Fruit fly (Drosophila melanogaster) whole organism, embryonic: ENCODE data around the gene Inx7.

Experiments
- CG1024 ChIP-seq: fragments of 200-800 bp; sonication (Bioruptor generic); IDR thresholded peaks from 2 replicates; pipeline ENCODE4 v1.3.6; 2022; ENCODE audit warnings: missing biosample characterization, missing genetic modification characterization
- CG10366 ChIP-seq: fragments of 200-800 bp; sonication (Bioruptor generic); IDR thresholded peaks from 2 replicates; pipeline ENCODE4 v1.3.6; 2022; ENCODE audit warnings: missing biosample characterization, missing genetic modification characterization
- CG10543 ChIP-seq: fragments of 200-800 bp; sonication (Bioruptor generic); optimal IDR thresholded peaks from 3 replicates; lab custom pipeline; 2017; ENCODE audit warnings: missing biosample characterization, mild to moderate bottlenecking, missing genetic modification characterization, moderate library complexity
- CG12219 ChIP-seq: fragments of 200-800 bp; sonication (Bioruptor generic); optimal IDR thresholded peaks from 3 replicates; lab custom pipeline; 2018; ENCODE audit warnings: missing biosample characterization, mild to moderate bottlenecking, missing genetic modification characterization
- CG12299 ChIP-seq: fragments of 200-800 bp; sonication (Bioruptor generic); optimal IDR thresholded peaks from 2 replicates; lab custom pipeline; 2018; ENCODE audit warnings: missing biosample characterization, mild to moderate bottlenecking, missing genetic modification characterization
- CG14014 ChIP-seq: fragments of 200-800 bp; sonication (Bioruptor generic); IDR thresholded peaks from 2 replicates; pipeline ENCODE4 v1.3.6; 2022; ENCODE audit warnings: missing biosample characterization, missing genetic modification characterization
- CG14667 ChIP-seq: fragments of 200-800 bp; sonication (Bioruptor generic); IDR thresholded peaks from 2 replicates; pipeline ENCODE4 v1.3.6; 2022; ENCODE audit warnings: missing biosample characterization, missing genetic modification characterization
- CG1602 ChIP-seq: fragments of 200-800 bp; sonication (Bioruptor generic); optimal IDR thresholded peaks from 3 replicates; lab custom pipeline; 2016; ENCODE audit warnings: missing biosample characterization, missing genetic modification characterization
- CG17328 ChIP-seq: fragments of 200-800 bp; sonication (Bioruptor generic); IDR thresholded peaks from 2 replicates; pipeline ENCODE4 v1.3.6; 2022; ENCODE audit warnings: missing biosample characterization, missing genetic modification characterization
- CG17612 ChIP-seq: fragments of 200-800 bp; sonication (Bioruptor generic); IDR thresholded peaks from 2 replicates; pipeline ENCODE4 v1.3.6; 2022; ENCODE audit warnings: missing biosample characterization, missing genetic modification characterization
- CG5245 ChIP-seq: fragments of 200-800 bp; sonication (Bioruptor generic); optimal IDR thresholded peaks from 3 replicates; lab custom pipeline; 2016; ENCODE audit warnings: missing biosample characterization, missing genetic modification characterization
- CG7745 ChIP-seq: fragments of 200-800 bp; sonication (Bioruptor generic); optimal IDR thresholded peaks from 2 replicates; lab custom pipeline; 2018; ENCODE audit warnings: missing biosample characterization, mild to moderate bottlenecking, missing genetic modification characterization, moderate library complexity
- CG8359 ChIP-seq: fragments of 200-800 bp; sonication (Bioruptor generic); optimal IDR thresholded peaks from 2 replicates; lab custom pipeline; 2017; ENCODE audit warnings: missing biosample characterization, mild to moderate bottlenecking, missing genetic modification characterization, borderline replicate concordance
- CG8944 ChIP-seq: fragments of 200-800 bp; sonication (Bioruptor generic); optimal IDR thresholded peaks from 3 replicates; lab custom pipeline; 2016; ENCODE audit warnings: missing biosample characterization, missing genetic modification characterization
- Dad ChIP-seq: fragments of 200-800 bp; sonication (Bioruptor generic); optimal IDR thresholded peaks from 3 replicates; lab custom pipeline; 2016; ENCODE audit warnings: missing biosample characterization, missing genetic modification characterization
- Hmr ChIP-seq: fragments of 200-800 bp; sonication (Bioruptor generic); optimal IDR thresholded peaks from 3 replicates; lab custom pipeline; 2017; ENCODE audit warnings: mild to moderate bottlenecking, missing biosample characterization, missing genetic modification reagents, missing genetic modification characterization
- Jarid2 ChIP-seq: fragments of 200-800 bp; sonication (Bioruptor generic); optimal IDR thresholded peaks from 3 replicates; lab custom pipeline; 2017; ENCODE audit warnings: mild to moderate bottlenecking, missing biosample characterization, missing genetic modification reagents, missing genetic modification characterization
- Kr ChIP-seq: fragments of 200-800 bp; sonication (Bioruptor generic); optimal IDR thresholded peaks from 2 replicates; lab custom pipeline; 2017; ENCODE audit warnings: missing biosample characterization, mild to moderate bottlenecking, missing genetic modification characterization
- Mad ChIP-seq: fragments of 200-800 bp; sonication (Bioruptor generic); optimal IDR thresholded peaks from 2 replicates; lab custom pipeline; 2016; ENCODE audit warnings: missing biosample characterization, missing genetic modification characterization
- Meics ChIP-seq: fragments of 200-800 bp; sonication (Bioruptor generic); optimal IDR thresholded peaks from 2 replicates; lab custom pipeline; 2017; ENCODE audit warnings: missing biosample characterization, mild to moderate bottlenecking, missing genetic modification characterization
- Mrtf ChIP-seq: fragments of 200-800 bp; sonication (Bioruptor generic); IDR thresholded peaks from 3 replicates; pipeline ENCODE4 v1.3.6; 2022; ENCODE audit warnings: missing biosample characterization, missing genetic modification characterization
- Ptx1 ChIP-seq: fragments of 200-800 bp; sonication (Bioruptor generic); IDR thresholded peaks from 2 replicates; pipeline ENCODE4 v1.3.6; 2022; ENCODE audit warnings: missing biosample characterization, missing genetic modification characterization
- Scr ChIP-seq: fragments of 200-800 bp; sonication (Bioruptor generic); IDR thresholded peaks from 2 replicates; pipeline ENCODE4 v1.3.6; 2022; ENCODE audit warnings: missing biosample characterization, missing genetic modification characterization; ENCODE audit not compliant: partially characterized antibody
- Six4 ChIP-seq: fragments of 200-800 bp; sonication (Bioruptor generic); optimal IDR thresholded peaks from 2 replicates; lab custom pipeline; 2016; ENCODE audit warnings: missing biosample characterization, missing genetic modification characterization
- Spps ChIP-seq: fragments of 200-800 bp; sonication (Bioruptor generic); optimal IDR thresholded peaks from 2 replicates; lab custom pipeline; 2018; ENCODE audit warnings: missing biosample characterization, mild to moderate bottlenecking, missing genetic modification characterization
- Sry-δ ChIP-seq: fragments of 200-800 bp; sonication (Bioruptor generic); optimal IDR thresholded peaks from 2 replicates; lab custom pipeline; 2016; ENCODE audit warnings: missing biosample characterization, missing genetic modification characterization
- Stat92E ChIP-seq, 3 experiments: fragments of >200 bp in 2 of 3; fragments of 200-800 bp in 1 of 3; sonication (Bioruptor generic) in 1 of 3; optimal IDR thresholded peaks; 2 replicates each; lab custom pipeline; 2017 to 2019; ENCODE audit warnings: missing biosample characterization in 3 of 3, missing genetic modification characterization in 3 of 3, mild to moderate bottlenecking in 1 of 3, moderate library complexity in 1 of 3
- Xbp1 ChIP-seq: fragments of 200-800 bp; sonication (Bioruptor generic); optimal IDR thresholded peaks from 3 replicates; lab custom pipeline; 2016; ENCODE audit warnings: missing biosample characterization, mild to moderate bottlenecking, missing genetic modification characterization
- ab ChIP-seq: fragments of 200-800 bp; sonication (Bioruptor generic); optimal IDR thresholded peaks from 2 replicates; lab custom pipeline; 2016; ENCODE audit warnings: missing biosample characterization, missing genetic modification characterization
- abd-A ChIP-seq: fragments of 200-800 bp; sonication (Bioruptor generic); optimal IDR thresholded peaks from 3 replicates; lab custom pipeline; 2019; ENCODE audit warnings: missing biosample characterization, mild to moderate bottlenecking, missing genetic modification characterization, moderate library complexity
- ap ChIP-seq: fragments of 200-800 bp; sonication (Bioruptor generic); IDR thresholded peaks from 2 replicates; pipeline ENCODE4 v1.3.6; 2022; ENCODE audit warnings: missing biosample characterization, missing genetic modification characterization
- ara ChIP-seq: fragments of 200-800 bp; sonication (Bioruptor generic); IDR thresholded peaks from 2 replicates; pipeline ENCODE4 v1.3.6; 2022; ENCODE audit warnings: missing biosample characterization, missing genetic modification characterization
- cad ChIP-seq: fragments of >200 bp; optimal IDR thresholded peaks from 2 replicates; lab custom pipeline; 2017; ENCODE audit warnings: missing biosample characterization, missing genetic modification characterization
- chn ChIP-seq: fragments of 200-800 bp; sonication (Bioruptor generic); optimal IDR thresholded peaks from 2 replicates; lab custom pipeline; 2016; ENCODE audit warnings: missing biosample characterization, missing genetic modification characterization
- dan ChIP-seq: fragments of 200-800 bp; sonication (Bioruptor generic); IDR thresholded peaks from 2 replicates; pipeline ENCODE4 v1.3.6; 2022; ENCODE audit warnings: missing biosample characterization, missing genetic modification characterization
- dmrt11E ChIP-seq: fragments of 200-800 bp; sonication (Bioruptor generic); optimal IDR thresholded peaks from 3 replicates; lab custom pipeline; 2018; ENCODE audit warnings: missing biosample characterization, mild to moderate bottlenecking, missing genetic modification characterization, moderate library complexity
- ems ChIP-seq: fragments of 200-800 bp; sonication (Bioruptor generic); optimal IDR thresholded peaks from 3 replicates; lab custom pipeline; 2016; ENCODE audit warnings: missing biosample characterization, missing genetic modification characterization
- eyg ChIP-seq: fragments of 200-800 bp; sonication (Bioruptor generic); optimal IDR thresholded peaks from 3 replicates; lab custom pipeline; 2016; ENCODE audit warnings: missing biosample characterization, missing genetic modification characterization
- gsb ChIP-seq: fragments of 200-800 bp; sonication (Bioruptor generic); IDR thresholded peaks from 2 replicates; pipeline ENCODE4 v1.3.6; 2022; ENCODE audit warnings: missing biosample characterization, missing genetic modification characterization
- gt ChIP-seq: fragments of 200-800 bp; sonication (Bioruptor generic); IDR thresholded peaks from 2 replicates; pipeline ENCODE4 v1.3.6; 2022; ENCODE audit warnings: missing biosample characterization, missing genetic modification characterization
- kah ChIP-seq: fragments of 200-800 bp; sonication (Bioruptor generic); optimal IDR thresholded peaks from 2 replicates; lab custom pipeline; 2018; ENCODE audit warnings: missing biosample characterization, mild to moderate bottlenecking, missing genetic modification characterization
- kni ChIP-seq: fragments of 200-800 bp; sonication (Bioruptor generic); optimal IDR thresholded peaks from 3 replicates; lab custom pipeline; 2017; ENCODE audit warnings: mild to moderate bottlenecking, missing biosample characterization, missing genetic modification reagents, missing genetic modification characterization
- knrl ChIP-seq: fragments of 200-800 bp; sonication (Bioruptor generic); IDR thresholded peaks from 3 replicates; pipeline ENCODE4 v1.3.6; 2022; ENCODE audit warnings: missing biosample characterization, missing genetic modification characterization; ENCODE audit not compliant: partially characterized antibody
- lilli ChIP-seq: fragments of 200-800 bp; sonication (Bioruptor generic); optimal IDR thresholded peaks from 3 replicates; lab custom pipeline; 2016; ENCODE audit warnings: missing biosample characterization, missing genetic modification characterization
- pan ChIP-seq, 4 experiments: fragments of >200 bp in 3 of 4; fragments of 200-800 bp in 1 of 4; sonication (Bioruptor generic) in 1 of 4; optimal IDR thresholded peaks in 3 of 4; IDR thresholded peaks in 1 of 4; 2 replicates each; pipeline versions ENCODE4 v1.3.6 to Lab custom; 2017 to 2022; ENCODE audit warnings: missing biosample characterization in 2 of 4, missing genetic modification characterization in 2 of 4, mixed read lengths in 1 of 4
- pnt ChIP-seq: fragments of 200-800 bp; sonication (Bioruptor generic); optimal IDR thresholded peaks from 3 replicates; lab custom pipeline; 2016; ENCODE audit warnings: missing biosample characterization, missing genetic modification characterization
- scrt ChIP-seq: fragments of 200-800 bp; sonication (Bioruptor generic); optimal IDR thresholded peaks from 2 replicates; lab custom pipeline; 2018; ENCODE audit warnings: missing biosample characterization, mild to moderate bottlenecking, missing genetic modification characterization, moderate library complexity
- sqz ChIP-seq: fragments of 200-800 bp; sonication (Bioruptor generic); optimal IDR thresholded peaks from 3 replicates; lab custom pipeline; 2018; ENCODE audit warnings: missing biosample characterization, mild to moderate bottlenecking, missing genetic modification characterization
- stc ChIP-seq: fragments of 200-800 bp; sonication (Bioruptor generic); IDR thresholded peaks from 2 replicates; pipeline ENCODE4 v1.3.6; 2022; ENCODE audit warnings: missing biosample characterization, missing genetic modification characterization
- trh ChIP-seq: fragments of 200-800 bp; sonication (Bioruptor generic); optimal IDR thresholded peaks from 2 replicates; lab custom pipeline; 2016; ENCODE audit warnings: missing biosample characterization, missing genetic modification characterization

The Inx7 gene

dm6 chrX:7001135-7001769 is 7.8 kb upstream of the Inx7 start (continued):
- TF ChIP-seq Kr (GFP tag; lab: Kevin White, UChicago) (no peak), CG12299 (tag; lab: Kevin White, UChicago) (peak; percentile 36), CG5245 (GFP tag; lab: Kevin White, UChicago) (no peak), Mrtf (GFP tag; lab: Robert Waterston, UW) (peak; percentile 67; the same call in 1 of the 3 replicates), sqz (GFP tag; lab: Kevin White, UChicago) (no peak), ara (peak; percentile 61), CG10543 (GFP tag; lab: Kevin White, UChicago) (peak; percentile 35), Spps (peak; percentile 39), Scr (no peak), Meics (GFP tag; lab: Kevin White, UChicago) (peak; percentile 63), Dad (no peak), eyg (GFP tag; lab: Kevin White, UChicago) (no peak), dmrt11E (tag; lab: Kevin White, UChicago) (peak; percentile 30), trh (GFP tag; lab: Kevin White, UChicago) (no peak), Jarid2 (no peak), Hmr (GFP tag; lab: Kevin White, UChicago) (peak; percentile 37), pnt (GFP tag; lab: Kevin White, UChicago) (no peak), abd-A (tag; lab: Kevin White, UChicago) (no peak), stc (GFP tag; lab: Robert Waterston, UW) (0 out of 2 replicates have a peak, but pooled peaks have one; percentile 5), scrt (GFP tag; lab: Kevin White, UChicago) (peak; percentile 41), kah (GFP tag; lab: Kevin White, UChicago) (no peak), ab (GFP tag; lab: Kevin White, UChicago) (no peak), Ptx1 (GFP tag; lab: Robert Waterston, UW) (peak; percentile 51; the same call in 1 of the 2 replicates), Mad (GFP tag; lab: Kevin White, UChicago) (no peak), CG12219 (GFP tag; lab: Kevin White, UChicago) (no peak), Xbp1 (GFP tag; lab: Kevin White, UChicago) (peak; percentile 32), gsb (GFP tag; lab: Robert Waterston, UW) (no peak), CG14014 (GFP tag; lab: Robert Waterston, UW) (peak; percentile 16; the same call in 1 of the 2 replicates), dan (no peak), cad (GFP tag; lab: Kevin White, UChicago) (no peak), CG7745 (tag; lab: Kevin White, UChicago) (no peak), CG17612 (GFP tag; lab: Robert Waterston, UW) (no peak), CG10366 (GFP tag; lab: Robert Waterston, UW) (peak; percentile 27; the same call in 1 of the 2 replicates), chn (GFP tag; lab: Kevin White, UChicago) (peak; percentile 49), knrl (GFP tag; lab: Robert Waterston, UW) (no peak), pan (optimal IDR thresholded peaks at IDR 0.05; lab: Kevin White, UChicago) (no peak), pan (GFP tag; optimal IDR thresholded peaks at IDR 0.05 in 1 of 2, IDR thresholded peaks at IDR 0.05 in 1 of 2) (peak in 1 of 2 experiments; percentile 74), Sry-δ (GFP tag; lab: Kevin White, UChicago) (peak; percentile 4), CG17328 (peak; percentile 43; the same call in 1 of the 2 replicates), CG1024 (GFP tag; lab: Robert Waterston, UW) (peak; percentile 45), Stat92E (GFP tag; optimal IDR thresholded peaks at IDR 0.05; lab: Kevin White, UChicago) (no peak), CG8359 (GFP tag; lab: Kevin White, UChicago) (no peak), CG14667 (GFP tag; lab: Robert Waterston, UW) (peak; percentile 41; the same call in 1 of the 2 replicates), gt (no peak), ems (peak; percentile 34), lilli (GFP tag; lab: Kevin White, UChicago) (no peak), Six4 (GFP tag; lab: Kevin White, UChicago) (no peak), kni (GFP tag; lab: Kevin White, UChicago) (no peak), ap (no peak), CG1602 (GFP tag; lab: Kevin White, UChicago) (peak; percentile 22), CG8944 (GFP tag; lab: Kevin White, UChicago) (no peak)
